Worm (Caenorhabditis elegans): Measurements from ENCODE around the gene mdt-10.

DNA sequence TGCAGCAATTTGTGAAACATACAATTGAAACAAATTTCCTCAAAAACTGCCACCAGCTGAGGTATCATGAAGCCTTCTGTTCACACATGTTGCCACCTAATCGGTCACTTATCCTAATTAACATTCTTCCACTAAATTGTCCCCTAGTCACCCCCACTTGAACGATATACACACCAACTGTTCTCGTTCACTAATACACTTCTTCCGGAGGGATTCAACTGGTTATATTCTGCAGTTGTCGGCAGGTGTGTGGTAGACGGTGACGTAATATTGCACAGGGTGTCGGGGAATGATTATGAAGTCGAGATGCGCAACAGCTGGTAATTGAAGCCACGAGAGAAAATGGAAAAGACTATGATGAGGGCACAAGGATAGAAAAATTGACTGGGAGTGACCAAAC is 39.4 kb downstream of the mdt-10 start:
- TF ChIP-seq ama-1 (optimal IDR thresholded peaks at IDR 0.05), result no peak
- TF ChIP-seq tbx-11 (GFP tag; IDR thresholded peaks at IDR 0.05), result no peak
- no peak for TF ChIP-seq ceh-13 (GFP tag; optimal IDR thresholded peaks at IDR 0.05)
- no peak for TF ChIP-seq hmbx-1 (tag; optimal IDR thresholded peaks at IDR 0.05)
- no peak for TF ChIP-seq sea-1 (GFP tag; conservative IDR thresholded peaks at IDR 0.05)
- TF ChIP-seq tbx-37 (GFP tag; conservative IDR thresholded peaks at IDR 0.05), result no peak
- no peak for TF ChIP-seq hmg-4 (GFP tag; optimal IDR thresholded peaks at IDR 0.05)
- no peak for TF ChIP-seq scrt-1 (GFP tag; IDR thresholded peaks at IDR 0.05)
- no peak for TF ChIP-seq flt-1 (GFP tag; IDR thresholded peaks at IDR 0.05)
- no peak for TF ChIP-seq tra-4 (tag; optimal IDR thresholded peaks at IDR 0.05)
- no peak for TF ChIP-seq aly-1 (tag; optimal IDR thresholded peaks at IDR 0.05)
- no peak for TF ChIP-seq F13C5.2 (tag; optimal IDR thresholded peaks at IDR 0.05)
- TF ChIP-seq ets-7 (tag; optimal IDR thresholded peaks at IDR 0.05), result peak; percentile 83
